Fruit fly (Drosophila melanogaster) whole organism, embryonic: ENCODE data around the gene CG6000.

ENCODE experiments used
- BEAF-32 ChIP-seq: fragments of 200-800 bp; sonication (Bioruptor generic); optimal IDR thresholded peaks from 3 replicates; lab custom pipeline; 2017; ENCODE audit warnings: missing biosample characterization, missing genetic modification characterization, mild to moderate bottlenecking, moderate library complexity, missing genetic modification reagents
- CG10366 ChIP-seq: fragments of 200-800 bp; sonication (Bioruptor generic); IDR thresholded peaks from 2 replicates; pipeline ENCODE4 v1.3.6; 2022; ENCODE audit warnings: missing biosample characterization, missing genetic modification characterization
- CG11456 ChIP-seq: fragments of 200-800 bp; sonication (Bioruptor generic); IDR thresholded peaks from 3 replicates; pipeline ENCODE4 v1.3.6; 2022; ENCODE audit warnings: missing biosample characterization, missing genetic modification characterization
- CG13123 ChIP-seq: fragments of 200-800 bp; sonication (Bioruptor generic); optimal IDR thresholded peaks from 2 replicates; lab custom pipeline; 2016; ENCODE audit warnings: missing biosample characterization, missing genetic modification characterization
- CG14050 ChIP-seq: fragments of 200-800 bp; sonication (Bioruptor generic); IDR thresholded peaks from 3 replicates; pipeline ENCODE4 v1.3.6; 2022; ENCODE audit warnings: missing biosample characterization, missing genetic modification characterization
- CG17912 ChIP-seq: fragments of 200-800 bp; sonication (Bioruptor generic); optimal IDR thresholded peaks from 2 replicates; lab custom pipeline; 2018; ENCODE audit warnings: missing biosample characterization, mild to moderate bottlenecking, missing genetic modification characterization
- CG1832 ChIP-seq: fragments of 200-800 bp; sonication (Bioruptor generic); optimal IDR thresholded peaks from 2 replicates; lab custom pipeline; 2017; ENCODE audit warnings: missing biosample characterization, mild to moderate bottlenecking, missing genetic modification characterization, inconsistent platforms
- CG18764 ChIP-seq: fragments of 200-800 bp; sonication (Bioruptor generic); optimal IDR thresholded peaks from 3 replicates; lab custom pipeline; 2016; ENCODE audit warnings: missing biosample characterization, missing genetic modification characterization
- CG31224 ChIP-seq: fragments of 200-800 bp; sonication (Bioruptor generic); IDR thresholded peaks from 2 replicates; pipeline ENCODE4 v1.3.6; 2022; ENCODE audit warnings: missing biosample characterization, missing genetic modification characterization
- CG3838 ChIP-seq: fragments of 200-800 bp; sonication (Bioruptor generic); optimal IDR thresholded peaks from 3 replicates; lab custom pipeline; 2016; ENCODE audit warnings: missing biosample characterization, missing genetic modification characterization
- CG3847 ChIP-seq: fragments of 200-800 bp; sonication (Bioruptor generic); IDR thresholded peaks from 2 replicates; pipeline ENCODE4 v1.3.6; 2022; ENCODE audit warnings: missing biosample characterization, missing genetic modification characterization
- CG4360 ChIP-seq: fragments of 200-800 bp; sonication (Bioruptor generic); IDR thresholded peaks from 2 replicates; pipeline ENCODE4 v1.3.6; 2022; ENCODE audit warnings: missing biosample characterization, missing genetic modification characterization
- CG5953 ChIP-seq: fragments of 200-800 bp; sonication (Bioruptor generic); IDR thresholded peaks from 2 replicates; pipeline ENCODE4 v1.3.6; 2022; ENCODE audit warnings: missing biosample characterization, missing genetic modification characterization
- CG6272 ChIP-seq: fragments of 200-800 bp; sonication (Bioruptor generic); IDR thresholded peaks from 2 replicates; pipeline ENCODE4 v1.3.6; 2022; ENCODE audit warnings: missing biosample characterization, missing genetic modification characterization
- CG6854 ChIP-seq: fragments of 200-800 bp; sonication (Bioruptor generic); optimal IDR thresholded peaks from 3 replicates; lab custom pipeline; 2017; ENCODE audit warnings: missing biosample characterization, mild to moderate bottlenecking, missing genetic modification characterization
- CG7839 ChIP-seq: fragments of 200-800 bp; sonication (Bioruptor generic); optimal IDR thresholded peaks from 3 replicates; lab custom pipeline; 2018; ENCODE audit warnings: missing biosample characterization, mild to moderate bottlenecking, missing genetic modification characterization, moderate library complexity
- CG7987 ChIP-seq: fragments of 200-800 bp; sonication (Bioruptor generic); optimal IDR thresholded peaks from 2 replicates; lab custom pipeline; 2018; ENCODE audit warnings: missing biosample characterization, mild to moderate bottlenecking, missing genetic modification characterization, moderate library complexity
- CG9876 ChIP-seq: fragments of 200-800 bp; sonication (Bioruptor generic); optimal IDR thresholded peaks from 2 replicates; lab custom pipeline; 2016; ENCODE audit warnings: missing biosample characterization, missing genetic modification characterization
- Camta ChIP-seq: fragments of 200-800 bp; sonication (Bioruptor generic); optimal IDR thresholded peaks from 2 replicates; lab custom pipeline; 2016; ENCODE audit warnings: missing biosample characterization, missing genetic modification characterization
- CrebB ChIP-seq: fragments of 200-800 bp; sonication (Bioruptor generic); optimal IDR thresholded peaks from 3 replicates; lab custom pipeline; 2018; ENCODE audit warnings: missing biosample characterization, mild to moderate bottlenecking, missing genetic modification characterization
- D19A ChIP-seq: fragments of 200-800 bp; optimal IDR thresholded peaks from 3 replicates; lab custom pipeline; 2019; ENCODE audit warnings: missing biosample characterization, mild to moderate bottlenecking, missing genetic modification characterization, moderate library complexity
- Dip3 ChIP-seq: fragments of 200-800 bp; sonication (Bioruptor generic); optimal IDR thresholded peaks from 3 replicates; lab custom pipeline; 2016; ENCODE audit warnings: missing biosample characterization, missing genetic modification characterization
- ERR ChIP-seq: fragments of 200-800 bp; sonication (Bioruptor generic); optimal IDR thresholded peaks from 2 replicates; lab custom pipeline; 2016; ENCODE audit warnings: missing biosample characterization, missing genetic modification characterization
- Lhr ChIP-seq: fragments of 200-800 bp; sonication (Bioruptor generic); optimal IDR thresholded peaks from 3 replicates; lab custom pipeline; 2017; ENCODE audit warnings: mild to moderate bottlenecking, missing biosample characterization, missing genetic modification reagents, missing genetic modification characterization
- MESR4 ChIP-seq: fragments of 200-800 bp; sonication (Bioruptor generic); optimal IDR thresholded peaks from 2 replicates; lab custom pipeline; 2018; ENCODE audit warnings: missing biosample characterization, mild to moderate bottlenecking, missing genetic modification characterization, moderate library complexity
- MTF-1 ChIP-seq: fragments of 200-800 bp; sonication (Bioruptor generic); optimal IDR thresholded peaks from 2 replicates; lab custom pipeline; 2018; ENCODE audit warnings: missing biosample characterization, mild to moderate bottlenecking, missing genetic modification characterization, borderline replicate concordance
- Pdp1 ChIP-seq, 2 experiments: fragments of 200-800 bp; sonication (Bioruptor generic); optimal IDR thresholded peaks; 3 replicates each; lab custom pipeline; 2016; ENCODE audit warnings: missing biosample characterization in 2 of 2, missing genetic modification characterization in 2 of 2, mild to moderate bottlenecking in 1 of 2, moderate library complexity in 1 of 2
- Sox100B ChIP-seq: fragments of 200-800 bp; sonication (Bioruptor generic); optimal IDR thresholded peaks from 3 replicates; lab custom pipeline; 2018; ENCODE audit warnings: missing biosample characterization, mild to moderate bottlenecking, missing genetic modification characterization
- Usf ChIP-seq: fragments of 200-800 bp; sonication (Bioruptor generic); optimal IDR thresholded peaks from 2 replicates; lab custom pipeline; 2017; ENCODE audit warnings: missing genotype, missing biosample characterization, missing genetic modification characterization
- aop ChIP-seq: fragments of 200-800 bp; sonication (Bioruptor generic); IDR thresholded peaks from 2 replicates; pipeline ENCODE4 v1.3.6; 2022; ENCODE audit warnings: missing biosample characterization, missing genetic modification characterization
- h ChIP-seq: fragments of >200 bp; optimal IDR thresholded peaks from 2 replicates; lab custom pipeline; 2017
- klu ChIP-seq: fragments of 200-800 bp; sonication (Bioruptor generic); IDR thresholded peaks from 2 replicates; pipeline ENCODE4 v1.3.6; 2022; ENCODE audit warnings: missing biosample characterization, missing genetic modification characterization
- lab ChIP-seq: fragments of 200-800 bp; sonication (Bioruptor generic); optimal IDR thresholded peaks from 3 replicates; lab custom pipeline; 2017; ENCODE audit warnings: missing biosample characterization, missing genetic modification characterization, mild to moderate bottlenecking, moderate library complexity, missing genetic modification reagents
- lmd ChIP-seq: fragments of 200-800 bp; sonication (Bioruptor generic); IDR thresholded peaks from 2 replicates; pipeline ENCODE4 v1.3.6; 2022; ENCODE audit warnings: missing biosample characterization, missing genetic modification characterization
- maf-S ChIP-seq: fragments of 200-800 bp; sonication (Bioruptor generic); optimal IDR thresholded peaks from 2 replicates; lab custom pipeline; 2016; ENCODE audit warnings: missing biosample characterization, missing genetic modification characterization
- odd ChIP-seq: fragments of 200-800 bp; sonication (Bioruptor generic); optimal IDR thresholded peaks from 2 replicates; lab custom pipeline; 2017; ENCODE audit warnings: missing biosample characterization, mild to moderate bottlenecking, missing genetic modification characterization
- pan ChIP-seq, 4 experiments: fragments of >200 bp in 3 of 4; fragments of 200-800 bp in 1 of 4; sonication (Bioruptor generic) in 1 of 4; optimal IDR thresholded peaks in 3 of 4; IDR thresholded peaks in 1 of 4; 2 replicates each; pipeline versions ENCODE4 v1.3.6 to Lab custom; 2017 to 2022; ENCODE audit warnings: missing biosample characterization in 2 of 4, missing genetic modification characterization in 2 of 4, mixed read lengths in 1 of 4
- pb ChIP-seq: fragments of 200-800 bp; sonication (Bioruptor generic); optimal IDR thresholded peaks from 3 replicates; lab custom pipeline; 2016; ENCODE audit warnings: missing biosample characterization, missing genetic modification characterization
- phol ChIP-seq: fragments of 200-800 bp; sonication (Bioruptor generic); optimal IDR thresholded peaks from 3 replicates; lab custom pipeline; 2018; ENCODE audit warnings: missing biosample characterization, mild to moderate bottlenecking, missing genetic modification characterization, moderate library complexity
- scrt ChIP-seq: fragments of 200-800 bp; sonication (Bioruptor generic); optimal IDR thresholded peaks from 2 replicates; lab custom pipeline; 2018; ENCODE audit warnings: missing biosample characterization, mild to moderate bottlenecking, missing genetic modification characterization, moderate library complexity
- sens ChIP-seq: fragments of 200-800 bp; sonication (Bioruptor generic); peaks from one replicate; lab custom pipeline; 2016; ENCODE audit warnings: missing biosample characterization, missing genetic modification characterization
- slou ChIP-seq: fragments of 200-800 bp; sonication (Bioruptor generic); optimal IDR thresholded peaks from 3 replicates; lab custom pipeline; 2016; ENCODE audit warnings: missing biosample characterization, missing genetic modification characterization
- sna ChIP-seq: fragments of 200-800 bp; sonication (Bioruptor generic); IDR thresholded peaks from 2 replicates; pipeline ENCODE4 v1.3.6; 2022; ENCODE audit warnings: missing biosample characterization, missing genetic modification characterization; ENCODE audit not compliant: partially characterized antibody
- so ChIP-seq: fragments of 200-800 bp; sonication (Bioruptor generic); IDR thresholded peaks from 3 replicates; pipeline ENCODE4 v1.3.6; 2022; ENCODE audit warnings: missing biosample characterization, missing genetic modification characterization
- sug ChIP-seq: fragments of 200-800 bp; optimal IDR thresholded peaks from 2 replicates; lab custom pipeline; 2019; ENCODE audit warnings: missing biosample characterization, mild to moderate bottlenecking, missing genetic modification characterization, moderate library complexity
- trh ChIP-seq: fragments of 200-800 bp; sonication (Bioruptor generic); optimal IDR thresholded peaks from 2 replicates; lab custom pipeline; 2016; ENCODE audit warnings: missing biosample characterization, missing genetic modification characterization
- wek ChIP-seq: fragments of 200-800 bp; sonication (Bioruptor generic); optimal IDR thresholded peaks from 3 replicates; lab custom pipeline; 2018; ENCODE audit warnings: missing biosample characterization, mild to moderate bottlenecking, missing genetic modification characterization, moderate library complexity

CG6000 gene

dm6 chr3R:24031019-24031824 is 23.0 kb upstream of the CG6000 start (continued):
- TF ChIP-seq MESR4 (GFP tag; lab: Kevin White, UChicago) (peak; percentile 49), Usf (GFP tag; lab: Kevin White, UChicago) (no peak), CG18764 (GFP tag; lab: Kevin White, UChicago) (no peak), sens (GFP tag; lab: Kevin White, UChicago) (peak; percentile 56), CG3847 (GFP tag; lab: Robert Waterston, UW) (no peak), BEAF-32 (GFP tag; lab: Kevin White, UChicago) (no peak), pan (optimal IDR thresholded peaks at IDR 0.05; lab: Kevin White, UChicago) (no peak), pan (GFP tag; optimal IDR thresholded peaks at IDR 0.05 in 1 of 2, IDR thresholded peaks at IDR 0.05 in 1 of 2) (peak in 1 of 2 experiments; percentile 17), CG7839 (tag; lab: Kevin White, UChicago) (no peak), CG9876 (GFP tag; lab: Kevin White, UChicago) (peak; percentile 29), D19A (tag; lab: Kevin White, UChicago) (peak; percentile 22), CG13123 (no peak), lab (GFP tag; lab: Kevin White, UChicago) (peak; percentile 40)

dm6 chr3R:24031825-24032523 is 22.2 kb upstream of the CG6000 start, which contains the start of the genes KrT95D and Mettl3:
TSS of gene KrT95D (minus strand) at chr3R:24031827.
TSS of gene Mettl3 (plus strand) at chr3R:24032157.
- no peak for TF ChIP-seq CrebB (tag; lab: Kevin White, UChicago)
- TF ChIP-seq CG4360 (GFP tag; lab: Robert Waterston, UW), result no peak
- TF ChIP-seq CG7987 (GFP tag; lab: Kevin White, UChicago), result no peak
- TF ChIP-seq CG17912, result no peak
- no peak for TF ChIP-seq CG6272 (GFP tag; lab: Robert Waterston, UW)
- TF ChIP-seq CG10366 (GFP tag; lab: Robert Waterston, UW), result no peak
- no peak for TF ChIP-seq CG3838 (GFP tag; lab: Kevin White, UChicago)
- no peak for TF ChIP-seq trh (GFP tag; lab: Kevin White, UChicago)
- TF ChIP-seq so (GFP tag; lab: Robert Waterston, UW), result no peak
- TF ChIP-seq lmd (GFP tag; lab: Robert Waterston, UW), result no peak
- no peak for TF ChIP-seq odd
- TF ChIP-seq Pdp1 (GFP tag; optimal IDR thresholded peaks at IDR 0.05; lab: Kevin White, UChicago), result peak; percentile 2 to 32
- TF ChIP-seq CG11456 (GFP tag; lab: Robert Waterston, UW), result no peak
- TF ChIP-seq Sox100B (GFP tag; lab: Kevin White, UChicago), result no peak
- TF ChIP-seq MTF-1 (GFP tag; lab: Kevin White, UChicago), result no peak
- no peak for TF ChIP-seq klu (GFP tag; lab: Robert Waterston, UW)
- no peak for TF ChIP-seq Camta (GFP tag; lab: Kevin White, UChicago)
- no peak for TF ChIP-seq pb
- TF ChIP-seq aop (GFP tag; lab: Robert Waterston, UW), result no peak
- TF ChIP-seq Lhr (GFP tag; lab: Kevin White, UChicago), result peak; percentile 87
- no peak for TF ChIP-seq CG14050 (GFP tag; lab: Robert Waterston, UW)
- TF ChIP-seq maf-S (GFP tag; lab: Kevin White, UChicago), result peak; percentile 36
- TF ChIP-seq CG31224, result no peak
- no peak for TF ChIP-seq CG5953 (GFP tag; lab: Robert Waterston, UW)
- TF ChIP-seq phol (tag; lab: Kevin White, UChicago), result peak; percentile 56
- peak; percentile 22 for TF ChIP-seq sug (tag; lab: Kevin White, UChicago)
- TF ChIP-seq scrt, result peak; percentile 81
- no peak for TF ChIP-seq ERR (GFP tag; lab: Kevin White, UChicago)
- TF ChIP-seq wek (GFP tag; lab: Kevin White, UChicago), result no peak
- no peak for TF ChIP-seq slou
- TF ChIP-seq Dip3 (GFP tag; lab: Kevin White, UChicago), result peak; percentile 34
- TF ChIP-seq CG6854 (GFP tag; lab: Kevin White, UChicago), result no peak
- TF ChIP-seq h, result no peak
- TF ChIP-seq CG1832 (GFP tag; lab: Kevin White, UChicago), result no peak
- 0 out of 2 replicates have a peak, but pooled peaks have one; percentile 11 for TF ChIP-seq sna (GFP tag; lab: Robert Waterston, UW)
